Fruit fly (Drosophila melanogaster) whole organism, pupa: ENCODE results near the gene mRpS33.

Experiments
- CG10348 ChIP-seq: fragments of 200-800 bp; sonication (Bioruptor generic); IDR thresholded peaks from 2 replicates; pipeline ENCODE4 v1.3.6; 2022; ENCODE audit warnings: missing biosample characterization, missing genetic modification characterization
- CG12605 ChIP-seq: fragments of 200-800 bp; sonication (Bioruptor generic); IDR thresholded peaks from 2 replicates; pipeline ENCODE4 v1.3.6; 2022; ENCODE audit warnings: missing biosample characterization, missing genetic modification characterization
- CG13204 ChIP-seq: fragments of 200-800 bp; sonication (Bioruptor generic); optimal IDR thresholded peaks from 2 replicates; lab custom pipeline; 2018; ENCODE audit warnings: missing biosample characterization, mild to moderate bottlenecking, missing genetic modification characterization, moderate library complexity
- CG32121 ChIP-seq: fragments of 200-800 bp; sonication (Bioruptor generic); IDR thresholded peaks from 2 replicates; pipeline ENCODE4 v1.3.6; 2022; ENCODE audit warnings: missing biosample characterization, missing genetic modification characterization
- CG34367 ChIP-seq: fragments of 200-800 bp; sonication (Bioruptor generic); optimal IDR thresholded peaks from 2 replicates; lab custom pipeline; 2018; ENCODE audit warnings: missing biosample characterization, mild to moderate bottlenecking, missing genetic modification characterization
- CG9948 ChIP-seq: fragments of 200-800 bp; sonication (Bioruptor generic); optimal IDR thresholded peaks from 2 replicates; lab custom pipeline; 2018; ENCODE audit warnings: missing biosample characterization, mild to moderate bottlenecking, missing genetic modification characterization, moderate library complexity
- EcR ChIP-seq: fragments of 200-800 bp; sonication (Bioruptor generic); optimal IDR thresholded peaks from 3 replicates; lab custom pipeline; 2019; ENCODE audit warnings: missing biosample characterization, missing genetic modification characterization, mild to moderate bottlenecking, moderate library complexity, missing genetic modification reagents
- Ets98B ChIP-seq: fragments of 200-800 bp; sonication (Bioruptor generic); IDR thresholded peaks from 2 replicates; pipeline ENCODE4 v1.3.6; 2022; ENCODE audit warnings: missing biosample characterization, missing genetic modification characterization
- Pif1B ChIP-seq: fragments of 200-800 bp; sonication (Bioruptor generic); optimal IDR thresholded peaks from 3 replicates; lab custom pipeline; 2016; ENCODE audit warnings: missing biosample characterization, missing genetic modification characterization
- Snoo ChIP-seq: fragments of 200-800 bp; sonication (Bioruptor generic); optimal IDR thresholded peaks from 3 replicates; lab custom pipeline; 2017; ENCODE audit warnings: missing biosample characterization, mild to moderate bottlenecking, missing genetic modification characterization, inconsistent platforms
- fd96Ca ChIP-seq: fragments of 200-800 bp; sonication (Bioruptor generic); IDR thresholded peaks from 3 replicates; pipeline ENCODE4 v1.3.6; 2022; ENCODE audit warnings: missing biosample characterization, missing genetic modification characterization
- gl ChIP-seq: fragments of 200-800 bp; sonication (Bioruptor generic); optimal IDR thresholded peaks from 2 replicates; lab custom pipeline; 2018; ENCODE audit warnings: missing biosample characterization, mild to moderate bottlenecking, missing genetic modification characterization

DNA sequence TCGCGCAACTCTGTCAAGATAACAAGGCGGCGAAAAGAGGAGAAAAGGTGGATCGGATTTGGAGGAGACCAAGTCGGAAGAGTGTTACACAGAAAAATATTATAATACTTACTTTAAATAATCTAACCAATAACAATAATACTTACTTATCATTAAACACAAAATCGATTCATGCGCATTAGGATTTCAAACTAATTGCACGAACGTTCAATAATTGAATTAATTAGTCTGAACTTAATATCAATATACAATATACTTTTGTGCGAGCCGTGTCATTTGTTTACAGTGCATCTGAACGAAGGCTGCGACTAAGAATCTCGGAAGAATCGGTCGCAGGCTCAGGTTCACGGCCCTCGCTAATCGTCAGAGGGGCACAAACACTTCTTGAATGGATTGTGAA, 40.9 kb downstream of the mRpS33 start:
- TF ChIP-seq CG13204 (GFP tag; lab: Kevin White, UChicago) (no peak), EcR (GFP tag; lab: Kevin White, UChicago) (no peak), CG12605 (GFP tag; lab: Robert Waterston, UW) (no peak), fd96Ca (GFP tag; lab: Robert Waterston, UW) (no peak), Ets98B (GFP tag; lab: Robert Waterston, UW) (no peak), CG34367 (tag; lab: Kevin White, UChicago) (no peak), Pif1B (no peak), CG32121 (GFP tag; lab: Robert Waterston, UW) (no peak), CG10348 (GFP tag; lab: Robert Waterston, UW) (no peak), CG9948 (tag; lab: Kevin White, UChicago) (no peak), Snoo (tag; lab: Kevin White, UChicago) (no peak), gl (tag; lab: Kevin White, UChicago) (no peak)
